Fruit fly (Drosophila melanogaster): ENCODE results near the gene CG17224.

DNA sequence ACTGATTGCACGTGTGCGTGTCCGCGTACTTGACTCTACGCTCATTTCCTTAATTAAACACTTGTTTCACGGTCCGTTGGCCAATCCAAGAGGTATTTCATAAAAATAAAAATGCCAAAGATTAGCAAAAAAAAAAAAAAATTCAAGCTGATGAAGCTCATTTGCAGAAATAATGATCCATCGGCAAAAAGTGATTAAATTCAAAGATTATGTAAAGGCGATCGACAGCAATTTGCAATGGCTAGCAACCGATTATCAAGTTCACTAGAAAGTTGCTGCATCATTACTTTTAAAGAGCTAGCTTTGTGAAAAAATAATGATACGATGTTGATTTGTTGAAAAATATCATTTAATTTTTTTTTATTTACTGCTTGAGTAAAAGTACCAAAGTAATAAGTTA, 8.7 kb downstream of the CG17224 start:
- no peak for TF ChIP-seq Eip93F (GFP tag; optimal IDR thresholded peaks at IDR 0.05)
- TF ChIP-seq CG6854 (GFP tag; optimal IDR thresholded peaks at IDR 0.05) = no peak
- TF ChIP-seq CG8119 (GFP tag; IDR thresholded peaks at IDR 0.05) = no peak
- TF ChIP-seq OdsH (GFP tag; optimal IDR thresholded peaks at IDR 0.05) = no peak
- TF ChIP-seq CG15336 (GFP tag; IDR thresholded peaks at IDR 0.05) = no peak
- no peak for TF ChIP-seq CG11294 (GFP tag; IDR thresholded peaks at IDR 0.05)
- TF ChIP-seq CG6163 (GFP tag; IDR thresholded peaks at IDR 0.05) = no peak
- no peak for TF ChIP-seq Sox15 (GFP tag; optimal IDR thresholded peaks at IDR 0.05)

All from whole organism, prepupa.